Worm (Caenorhabditis elegans): Measurements from ENCODE around the gene T20D4.19.
A peak's percentile ranks its signal among the peaks of the same experiment; 100 is the strongest.

T20D4.19 gene

DNA sequence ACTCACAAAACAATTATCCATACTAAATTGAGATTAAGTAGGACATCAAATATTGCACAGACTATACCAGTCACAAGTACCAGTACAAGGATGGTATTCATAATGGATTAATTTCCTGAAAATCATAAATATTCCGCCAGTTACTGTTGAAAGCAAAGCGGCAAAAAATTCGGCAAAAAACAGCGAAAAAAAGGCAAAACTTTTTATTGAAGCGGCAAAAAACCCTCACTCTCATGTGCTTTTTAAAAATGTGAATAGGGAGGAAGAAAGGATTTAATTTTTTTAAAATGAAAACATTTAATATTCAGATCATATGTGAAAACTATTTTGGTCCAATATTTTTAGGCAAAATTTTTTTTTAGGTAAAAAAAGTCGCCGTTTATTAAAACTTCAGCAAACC lies 39.3 kb upstream of the T20D4.19 start, which contains the start of gene srbc-29:
TSS of gene srbc-29 (minus strand) at position 101 of the 400 bp plus-strand sequence.
- TF ChIP-seq lin-14 (GFP tag; optimal IDR thresholded peaks at IDR 0.05) (no peak), hlh-4 (tag; optimal IDR thresholded peaks at IDR 0.05) (no peak), fkh-4 (tag; optimal IDR thresholded peaks at IDR 0.05; ENCODE audit: borderline replicate concordance) (no peak), egl-27 (tag; optimal IDR thresholded peaks at IDR 0.05) (no peak), vab-15 (tag; optimal IDR thresholded peaks at IDR 0.05) (no peak), ceh-63 (GFP tag; optimal IDR thresholded peaks at IDR 0.05) (no peak), lin-35 (GFP tag; optimal IDR thresholded peaks at IDR 0.05) (no peak), jun-1 (tag; optimal IDR thresholded peaks at IDR 0.05) (no peak), swsn-7 (tag; optimal IDR thresholded peaks at IDR 0.05) (no peak), Y116A8C.19 (tag; optimal IDR thresholded peaks at IDR 0.05; ENCODE audit: borderline replicate concordance) (no peak), unc-86 (tag; optimal IDR thresholded peaks at IDR 0.05) (no peak), fos-1 (tag; optimal IDR thresholded peaks at IDR 0.05) (no peak), hpl-2 (GFP tag; optimal IDR thresholded peaks at IDR 0.05) (no peak), ceh-82 (tag; optimal IDR thresholded peaks at IDR 0.05) (no peak), dpl-1 (GFP tag; optimal IDR thresholded peaks at IDR 0.05) (no peak), tlp-1 (tag; optimal IDR thresholded peaks at IDR 0.05) (no peak), nhr-77 (tag; optimal IDR thresholded peaks at IDR 0.05) (no peak)

DNA sequence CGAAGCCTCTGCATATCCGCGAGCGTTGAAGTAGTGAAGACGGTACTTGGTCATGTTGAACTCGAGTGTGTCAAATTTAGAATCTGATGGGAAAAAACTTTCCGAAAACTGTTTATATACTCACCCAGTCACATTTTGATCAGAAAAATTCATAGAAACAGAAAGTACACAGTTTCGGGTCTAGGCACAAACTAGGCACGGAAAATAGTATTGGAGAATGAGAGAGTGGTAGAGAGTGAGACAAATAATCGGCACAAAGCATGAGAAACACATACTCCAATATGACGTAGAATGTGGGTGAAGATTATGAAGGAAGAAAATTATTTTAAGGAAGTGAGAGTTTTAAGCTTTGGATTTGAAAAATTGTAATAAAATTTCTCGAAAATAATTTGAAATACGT lies 37.0 kb upstream of the T20D4.19 start, which contains the start of gene gst-33:
TSS of gene gst-33 (minus strand) at position 127 of the 400 bp plus-strand sequence.
- TF ChIP-seq blmp-1 (tag; optimal IDR thresholded peaks at IDR 0.05) (peak; percentile 92), zip-4 (GFP tag; optimal IDR thresholded peaks at IDR 0.05) (no peak), lin-35 (GFP tag; optimal IDR thresholded peaks at IDR 0.05) (peak in 1 of 2 experiments; percentile 44), ces-1 (GFP tag; optimal IDR thresholded peaks at IDR 0.05) (no peak), lsy-2 (tag; optimal IDR thresholded peaks at IDR 0.05) (no peak), fkh-4 (tag; optimal IDR thresholded peaks at IDR 0.05; ENCODE audit: borderline replicate concordance) (no peak), nhr-90 (tag; optimal IDR thresholded peaks at IDR 0.05; ENCODE audit: poor library complexity) (peak; percentile 40), fkh-8 (tag; optimal IDR thresholded peaks at IDR 0.05) (no peak), C34B4.2 (tag; optimal IDR thresholded peaks at IDR 0.05) (no peak), dpl-1 (GFP tag; optimal IDR thresholded peaks at IDR 0.05) (peak in 1 of 3 experiments; percentile 9), elt-3 (tag; optimal IDR thresholded peaks at IDR 0.05) (peak in 1 of 6 experiments; percentile 26), efl-3 (GFP tag; optimal IDR thresholded peaks at IDR 0.05) (no peak), snu-23 (GFP tag; optimal IDR thresholded peaks at IDR 0.05) (peak; percentile 51), hlh-4 (tag; optimal IDR thresholded peaks at IDR 0.05) (no peak), nhr-85 (tag) (peak; percentile 80), ceh-82 (tag; optimal IDR thresholded peaks at IDR 0.05) (no peak), efl-1 (optimal IDR thresholded peaks at IDR 0.05) (peak; percentile 20 to 33), efl-1 (GFP tag; optimal IDR thresholded peaks at IDR 0.05 in 1 of 2) (peak in 1 of 2 experiments; percentile 85), nhr-20 (tag; optimal IDR thresholded peaks at IDR 0.05) (peak; percentile 69), alr-1 (tag; optimal IDR thresholded peaks at IDR 0.05; ENCODE audit: borderline replicate concordance) (no peak), elt-2 (tag; optimal IDR thresholded peaks at IDR 0.05) (peak; percentile 69), swsn-7 (tag; optimal IDR thresholded peaks at IDR 0.05) (no peak), nhr-77 (tag; optimal IDR thresholded peaks at IDR 0.05) (peak; percentile 16), ceh-63 (GFP tag; optimal IDR thresholded peaks at IDR 0.05) (no peak), mdl-1 (tag; optimal IDR thresholded peaks at IDR 0.05) (peak in 1 of 2 experiments; percentile 28), nhr-11 (tag; optimal IDR thresholded peaks at IDR 0.05) (no peak)

DNA sequence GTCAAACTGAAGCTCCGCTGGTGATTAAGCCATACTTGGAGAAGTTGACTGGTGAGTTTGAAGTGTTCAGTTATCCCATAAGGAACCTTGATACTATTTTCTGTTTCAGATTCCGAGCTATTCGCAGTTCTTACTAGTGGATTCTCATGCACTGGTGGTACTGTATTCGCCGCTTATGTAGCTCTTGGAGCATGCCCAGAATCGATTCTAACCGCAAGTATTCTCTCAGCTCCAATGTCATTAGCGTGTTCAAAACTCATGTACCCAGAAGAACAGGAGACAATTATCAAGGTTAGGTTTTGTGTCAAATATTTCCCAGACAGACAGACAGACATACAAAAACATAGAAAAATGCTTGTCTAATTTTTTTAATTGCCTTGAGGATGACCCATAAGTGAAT lies 33.5 kb upstream of the T20D4.19 start:
- TF ChIP-seq nhr-20 (tag; optimal IDR thresholded peaks at IDR 0.05): no peak
- TF ChIP-seq fkh-8 (tag; optimal IDR thresholded peaks at IDR 0.05): no peak
- TF ChIP-seq xbp-1 (tag; optimal IDR thresholded peaks at IDR 0.05): no peak
- no peak for TF ChIP-seq ceh-63 (GFP tag; optimal IDR thresholded peaks at IDR 0.05)
- TF ChIP-seq nhr-77 (tag; optimal IDR thresholded peaks at IDR 0.05): no peak
- no peak for TF ChIP-seq C04F5.9 (tag; optimal IDR thresholded peaks at IDR 0.05)
- no peak for TF ChIP-seq dpl-1 (GFP tag; optimal IDR thresholded peaks at IDR 0.05)
- TF ChIP-seq isw-1 (GFP tag; IDR thresholded peaks at IDR 0.05): no peak
- TF ChIP-seq fkh-10 (GFP tag; optimal IDR thresholded peaks at IDR 0.05): no peak
- no peak for TF ChIP-seq vab-15 (tag; optimal IDR thresholded peaks at IDR 0.05)
- TF ChIP-seq lin-15B (tag; optimal IDR thresholded peaks at IDR 0.05): no peak
- TF ChIP-seq rnt-1 (tag; optimal IDR thresholded peaks at IDR 0.05): no peak
- no peak for TF ChIP-seq C16A3.4 (tag; optimal IDR thresholded peaks at IDR 0.05)
- TF ChIP-seq sox-4 (tag; optimal IDR thresholded peaks at IDR 0.05): no peak
- TF ChIP-seq egl-13 (tag; optimal IDR thresholded peaks at IDR 0.05): no peak
- TF ChIP-seq ets-5 (GFP tag; IDR thresholded peaks at IDR 0.05): no peak
- TF ChIP-seq F16B12.6 (tag; optimal IDR thresholded peaks at IDR 0.05): no peak
- TF ChIP-seq grh-1 (GFP tag; IDR thresholded peaks at IDR 0.05): no peak
- TF ChIP-seq blmp-1 (tag; optimal IDR thresholded peaks at IDR 0.05): no peak
- no peak for TF ChIP-seq lsy-2 (tag; optimal IDR thresholded peaks at IDR 0.05)
